Worm (Caenorhabditis elegans) whole organism, L2 larva: ENCODE data around the gene nstp-10.

Experiments used
- egl-27 ChIP-seq: sonication (generic microtip); optimal IDR thresholded peaks from 3 replicates; lab custom pipeline; 2017; ENCODE audit warnings: missing biosample characterization, missing genetic modification reagents, missing genetic modification characterization
- lin-13 ChIP-seq: fragments of 150-350 bp; optimal IDR thresholded peaks from 2 replicates; lab custom pipeline; 2014; ENCODE audit warnings: missing biosample characterization, missing genetic modification reagents, missing genetic modification characterization
- lin-39 ChIP-seq: fragments of 150-350 bp; optimal IDR thresholded peaks from 2 replicates; lab custom pipeline; 2014; ENCODE audit warnings: missing biosample characterization, missing genetic modification reagents, missing genetic modification characterization
- lsy-2 ChIP-seq, 2 experiments: fragments of 150-350 bp in 1 of 2; sonication (generic microtip) in 1 of 2; optimal IDR thresholded peaks; 2 replicates each; lab custom pipeline; 2014 to 2017; ENCODE audit warnings: missing biosample characterization in 2 of 2, missing genetic modification characterization in 2 of 2

- TF ChIP-seq lsy-2 (tag; optimal IDR thresholded peaks at IDR 0.05; lab: Kevin White, UChicago) (no peak), lin-13 (GFP tag; lab: Kevin White, UChicago) (no peak), lin-39 (tag; lab: Kevin White, UChicago) (no peak), egl-27 (no peak)
Observed at ce11 chrV:9539638-9540037, 10.0 kb downstream of the nstp-10 start, which contains the start of gene C50F4.12.
